Fruit fly (Drosophila melanogaster) whole organism, prepupa: Measurements from ENCODE around the gene Dip-C.

Experiments
- CG6854 ChIP-seq: fragments of 200-800 bp; sonication (Bioruptor generic); optimal IDR thresholded peaks from 2 replicates; lab custom pipeline; 2017; ENCODE audit warnings: missing biosample characterization, mild to moderate bottlenecking, missing genetic modification characterization
- pdm3 ChIP-seq: fragments of 200-800 bp; sonication (Bioruptor generic); optimal IDR thresholded peaks from 3 replicates; lab custom pipeline; 2016; ENCODE audit warnings: missing biosample characterization, missing genetic modification characterization
- vri ChIP-seq: fragments of 200-800 bp; sonication (Bioruptor generic); optimal IDR thresholded peaks from 3 replicates; lab custom pipeline; 2016; ENCODE audit warnings: missing biosample characterization, mild to moderate bottlenecking, missing genetic modification characterization

DNA sequence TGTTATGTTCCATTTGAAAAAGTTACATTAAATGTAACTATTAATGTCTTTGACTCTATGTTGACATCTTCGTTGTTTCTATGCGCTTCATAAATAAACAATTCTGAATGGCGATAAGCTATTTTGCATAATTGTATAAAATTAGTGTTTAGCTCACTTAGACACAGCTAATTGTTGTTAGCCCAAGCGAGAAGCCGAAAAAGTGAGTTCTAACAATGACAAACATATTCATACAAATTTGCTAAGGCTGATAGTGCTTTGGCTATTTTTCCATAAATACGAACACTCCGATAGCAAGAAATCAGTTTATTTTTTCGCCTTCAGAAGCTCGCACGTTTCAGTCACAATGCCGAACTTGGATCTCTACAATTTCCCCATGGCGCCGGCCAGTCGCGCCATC lies 35.4 kb downstream of the Dip-C start, which contains the start of gene GstD7:
- no peak for TF ChIP-seq pdm3 (GFP tag; lab: Kevin White, UChicago)
- TF ChIP-seq vri (GFP tag; lab: Kevin White, UChicago), result no peak
- TF ChIP-seq CG6854 (GFP tag; lab: Kevin White, UChicago), result no peak
